Worm (Caenorhabditis elegans): ENCODE measurements around the gene E01G6.2.

E01G6.2 gene

ce11 chrX:12252189-12252588 lies 4.3 kb upstream of the E01G6.2 start:
- TF ChIP-seq Y56A3A.18 (GFP tag; IDR thresholded peaks at IDR 0.05) (no peak), Y53G8AR.9 (GFP tag; conservative IDR thresholded peaks at IDR 0.05) (no peak), mel-28 (tag; optimal IDR thresholded peaks at IDR 0.05; ENCODE audit: borderline replicate concordance) (no peak), ZK185.1 (tag; optimal IDR thresholded peaks at IDR 0.05; ENCODE audit: poor library complexity, severe bottlenecking) (no peak), pha-4 (tag; optimal IDR thresholded peaks at IDR 0.05) (no peak), efl-1 (GFP tag; optimal IDR thresholded peaks at IDR 0.05) (no peak), Y53F4B.3 (GFP tag; IDR thresholded peaks at IDR 0.05) (no peak), aptf-2 (GFP tag; conservative IDR thresholded peaks at IDR 0.05) (no peak), egl-18 (GFP tag; IDR thresholded peaks at IDR 0.05) (no peak), xnd-1 (tag; optimal IDR thresholded peaks at IDR 0.05) (no peak), sea-2 (GFP tag; IDR thresholded peaks at IDR 0.05) (no peak), F49E8.2 (tag; optimal IDR thresholded peaks at IDR 0.05; ENCODE audit: insufficient read depth) (no peak), hlh-26 (GFP tag; conservative IDR thresholded peaks at IDR 0.05) (no peak), athp-1 (tag; optimal IDR thresholded peaks at IDR 0.05) (no peak), lag-1 (GFP tag; IDR thresholded peaks at IDR 0.05) (no peak), nhr-27 (tag; optimal IDR thresholded peaks at IDR 0.05) (no peak), tbp1 (GFP tag; optimal IDR thresholded peaks at IDR 0.05) (no peak), attf-6 (GFP tag; IDR thresholded peaks at IDR 0.05) (no peak), F57A8.1 (GFP tag; optimal IDR thresholded peaks at IDR 0.05) (no peak)

- no peak for TF ChIP-seq mxl-1 (tag; optimal IDR thresholded peaks at IDR 0.05)
- peak; percentile 91 for TF ChIP-seq zfh-2 (GFP tag; conservative IDR thresholded peaks at IDR 0.05)
- peak; percentile 62; the same call in 1 of the 2 replicates for TF ChIP-seq egrh-3 (GFP tag; IDR thresholded peaks at IDR 0.05)
Measured at ce11 chrX:12260381-12260931, 4.0 kb downstream of the E01G6.2 start, which contains the start of gene E01G6.1. Gene E01G6.1, plus strand, starts transcription at chrX:12260881.

- no peak for TF ChIP-seq die-1 (tag; optimal IDR thresholded peaks at IDR 0.05)
- no peak for TF ChIP-seq rec-8 (tag; optimal IDR thresholded peaks at IDR 0.05)
- TF ChIP-seq sdz-38 (tag; optimal IDR thresholded peaks at IDR 0.05), result no peak
- TF ChIP-seq gei-17 (GFP tag; optimal IDR thresholded peaks at IDR 0.05), result no peak
Measured at ce11 chrX:12270841-12271240, 14.4 kb downstream of the E01G6.2 start, which contains the start of gene otpl-8. Gene otpl-8, minus strand, starts transcription at chrX:12270941.

ce11 chrX:12273870-12274269 lies 17.4 kb downstream of the E01G6.2 start, which contains the start of gene H19J13.2:
Gene H19J13.2, minus strand, starts transcription at chrX:12273970.
- no peak for TF ChIP-seq efl-1 (GFP tag; optimal IDR thresholded peaks at IDR 0.05)
- TF ChIP-seq xnd-1 (tag; optimal IDR thresholded peaks at IDR 0.05), result no peak

ce11 chrX:12275577-12275976 lies 19.1 kb downstream of the E01G6.2 start, which contains the start of gene C04B4.6:
Gene C04B4.6, minus strand, starts transcription at chrX:12275677.
- TF ChIP-seq mel-28 (tag; optimal IDR thresholded peaks at IDR 0.05; ENCODE audit: borderline replicate concordance), result no peak
- no peak for TF ChIP-seq F22D6.2 (tag; optimal IDR thresholded peaks at IDR 0.05)
- TF ChIP-seq bed-1 (GFP tag; IDR thresholded peaks at IDR 0.05), result no peak
- TF ChIP-seq fkh-3 (tag; optimal IDR thresholded peaks at IDR 0.05), result no peak

ce11 chrX:12280477-12280876 lies 24.0 kb downstream of the E01G6.2 start, which contains the start of gene C04B4.1:
Gene C04B4.1, plus strand, starts transcription at chrX:12280777.
- TF ChIP-seq ceh-91 (GFP tag; IDR thresholded peaks at IDR 0.05) (no peak), athp-1 (tag; optimal IDR thresholded peaks at IDR 0.05) (no peak)

Measured in whole organism, young adult.